Worm (Caenorhabditis elegans) whole organism, L1 larva: ENCODE measurements around the gene trpp-3.

ENCODE experiments used
- C16A3.4 ChIP-seq: fragments of 150-350 bp; optimal IDR thresholded peaks from 2 replicates; lab custom pipeline; 2014; ENCODE audit warnings: missing biosample characterization, missing genetic modification characterization
- aly-2 ChIP-seq: fragments of 150-350 bp; optimal IDR thresholded peaks from 2 replicates; lab custom pipeline; 2014; ENCODE audit warnings: missing biosample characterization, missing genetic modification characterization
- blmp-1 ChIP-seq: fragments of 150-350 bp; optimal IDR thresholded peaks from 2 replicates; lab custom pipeline; 2014; ENCODE audit warnings: missing biosample characterization, missing genetic modification characterization
- ceh-63 ChIP-seq: fragments of 200-800 bp; sonication (Bioruptor generic); optimal IDR thresholded peaks from 2 replicates; lab custom pipeline; 2018; ENCODE audit warnings: mild to moderate bottlenecking, missing genetic modification characterization, missing compliant biosample characterization
- ceh-8 ChIP-seq: fragments of 200-800 bp; sonication (Bioruptor generic); optimal IDR thresholded peaks from 2 replicates; lab custom pipeline; 2018; ENCODE audit warnings: mild to moderate bottlenecking, missing genetic modification characterization, moderate library complexity, missing compliant biosample characterization
- ceh-88 ChIP-seq: fragments of 200-800 bp; sonication (Bioruptor generic); IDR thresholded peaks from 2 replicates; pipeline ENCODE4 v1.3.6; 2022; ENCODE audit warnings: missing genetic modification characterization, missing compliant biosample characterization
- dsc-1 ChIP-seq: sonication (generic microtip); optimal IDR thresholded peaks from 2 replicates; lab custom pipeline; 2016; ENCODE audit warnings: mild to moderate bottlenecking, missing genetic modification characterization, missing compliant biosample characterization
- efl-1 ChIP-seq, 4 experiments: fragments of 150-350 bp; optimal IDR thresholded peaks in 3 of 4; peaks in 1 of 4; 1 replicate in 1 of 4; 2 replicates in 3 of 4; lab custom pipeline; 2014; ENCODE audit warnings: missing biosample characterization in 2 of 4, missing genetic modification characterization in 2 of 4, missing genetic modification reagents in 2 of 4
- elt-3 ChIP-seq, 6 experiments: fragments of 150-350 bp in 1 of 6; sonication (generic microtip); optimal IDR thresholded peaks; 2 replicates each; lab custom pipeline; 2017 to 2018; ENCODE audit warnings: missing biosample characterization in 6 of 6, missing genetic modification characterization in 6 of 6, inconsistent platforms in 1 of 6
- fkh-10 ChIP-seq: sonication (generic microtip); optimal IDR thresholded peaks from 2 replicates; lab custom pipeline; 2017; ENCODE audit warnings: missing biosample characterization, missing genetic modification reagents, missing genetic modification characterization
- fkh-4 ChIP-seq: sonication (generic microtip); optimal IDR thresholded peaks from 2 replicates; lab custom pipeline; 2016; ENCODE audit warnings: missing compliant biosample characterization, missing genetic modification characterization, borderline replicate concordance
- fkh-8 ChIP-seq: sonication (generic microtip); optimal IDR thresholded peaks from 2 replicates; lab custom pipeline; 2016; ENCODE audit warnings: mild to moderate bottlenecking, missing genetic modification characterization, missing compliant biosample characterization
- hlh-4 ChIP-seq: sonication (generic microtip); optimal IDR thresholded peaks from 2 replicates; lab custom pipeline; 2016; ENCODE audit warnings: mild to moderate bottlenecking, missing genetic modification characterization, missing compliant biosample characterization
- isw-1 ChIP-seq: fragments of 200-800 bp; sonication (Bioruptor generic); IDR thresholded peaks from 2 replicates; pipeline ENCODE4 v1.3.6; 2022; ENCODE audit warnings: missing genetic modification characterization, missing compliant biosample characterization
- lin-13 ChIP-seq: fragments of 150-350 bp; optimal IDR thresholded peaks from 2 replicates; lab custom pipeline; 2014; ENCODE audit warnings: missing biosample characterization, missing genetic modification reagents, missing genetic modification characterization
- lin-14 ChIP-seq: fragments of 200-800 bp; sonication (Bioruptor generic); optimal IDR thresholded peaks from 2 replicates; lab custom pipeline; 2018; ENCODE audit warnings: mild to moderate bottlenecking, missing genetic modification characterization, moderate library complexity, missing compliant biosample characterization
- lin-15B ChIP-seq: fragments of 150-350 bp; sonication (generic microtip); optimal IDR thresholded peaks from 3 replicates; lab custom pipeline; 2014; ENCODE audit warnings: missing biosample characterization, missing genetic modification characterization
- lin-35 ChIP-seq, 2 experiments: fragments of 150-350 bp; optimal IDR thresholded peaks; 2 replicates each; lab custom pipeline; 2014; ENCODE audit warnings: missing biosample characterization in 2 of 2, missing genetic modification characterization in 2 of 2, missing genetic modification reagents in 2 of 2
- lin-39 ChIP-seq: fragments of 150-350 bp; optimal IDR thresholded peaks from 2 replicates; lab custom pipeline; 2014; ENCODE audit warnings: missing biosample characterization, missing genetic modification reagents, missing genetic modification characterization
- lsy-2 ChIP-seq, 2 experiments: fragments of 150-350 bp; optimal IDR thresholded peaks; 2 replicates each; lab custom pipeline; 2014; ENCODE audit warnings: missing biosample characterization in 2 of 2, missing genetic modification characterization in 2 of 2
- mab-9 ChIP-seq: fragments of 200-800 bp; sonication (Bioruptor generic); IDR thresholded peaks from 2 replicates; pipeline ENCODE4 v1.3.6; 2022; ENCODE audit warnings: missing genetic modification reagents, missing genetic modification characterization, missing compliant biosample characterization
- mef-2 ChIP-seq: fragments of 150-350 bp; optimal IDR thresholded peaks from 2 replicates; lab custom pipeline; 2014; ENCODE audit warnings: missing biosample characterization, missing genetic modification characterization
- nhr-12 ChIP-seq: sonication (generic microtip); optimal IDR thresholded peaks from 2 replicates; lab custom pipeline; 2017; ENCODE audit warnings: missing biosample characterization, missing genetic modification characterization
- nhr-19 ChIP-seq: fragments of 200-800 bp; sonication (Bioruptor generic); conservative IDR thresholded peaks from 2 replicates; pipeline ENCODE4 v1.3.6; 2022; ENCODE audit warnings: missing genetic modification characterization, missing compliant biosample characterization
- nhr-20 ChIP-seq: sonication (generic microtip); optimal IDR thresholded peaks from 2 replicates; lab custom pipeline; 2016; ENCODE audit warnings: mild to moderate bottlenecking, missing genetic modification characterization, missing compliant biosample characterization
- nhr-237 ChIP-seq: fragments of 150-350 bp; optimal IDR thresholded peaks from 2 replicates; lab custom pipeline; 2014; ENCODE audit warnings: missing biosample characterization, missing genetic modification characterization
- nhr-28 ChIP-seq: fragments of 150-350 bp; optimal IDR thresholded peaks from 2 replicates; lab custom pipeline; 2014; ENCODE audit warnings: missing biosample characterization, missing genetic modification characterization
- nhr-47 ChIP-seq: sonication (generic microtip); optimal IDR thresholded peaks from 2 replicates; lab custom pipeline; 2016; ENCODE audit warnings: mild to moderate bottlenecking, missing genetic modification characterization, moderate library complexity, missing compliant biosample characterization
- nhr-71 ChIP-seq: sonication (generic microtip); optimal IDR thresholded peaks from 2 replicates; lab custom pipeline; 2016; ENCODE audit warnings: mild to moderate bottlenecking, missing genetic modification characterization, moderate library complexity, missing compliant biosample characterization
- nhr-77 ChIP-seq: fragments of 150-350 bp; optimal IDR thresholded peaks from 2 replicates; lab custom pipeline; 2014; ENCODE audit warnings: missing biosample characterization, missing genetic modification characterization
- nhr-85 ChIP-seq: sonication (generic microtip); peaks from one replicate; lab custom pipeline; 2016; ENCODE audit warnings: missing genetic modification characterization, inconsistent platforms, missing compliant biosample characterization
- pax-3 ChIP-seq: fragments of 200-800 bp; sonication (Bioruptor generic); optimal IDR thresholded peaks from 2 replicates; lab custom pipeline; 2018; ENCODE audit warnings: mild to moderate bottlenecking, missing genetic modification characterization, moderate library complexity, missing compliant biosample characterization
- rnt-1 ChIP-seq: sonication (generic microtip); optimal IDR thresholded peaks from 2 replicates; lab custom pipeline; 2016; ENCODE audit warnings: mild to moderate bottlenecking, missing genetic modification characterization, moderate library complexity, missing compliant biosample characterization
- skn-1 ChIP-seq: fragments of 150-350 bp; optimal IDR thresholded peaks from 2 replicates; lab custom pipeline; 2014; ENCODE audit warnings: missing biosample characterization, missing genetic modification characterization
- snpc-4 ChIP-seq: fragments of 150-350 bp; optimal IDR thresholded peaks from 2 replicates; lab custom pipeline; 2014; ENCODE audit warnings: missing biosample characterization, missing genetic modification characterization
- sox-4 ChIP-seq: sonication (generic microtip); optimal IDR thresholded peaks from 2 replicates; lab custom pipeline; 2016; ENCODE audit warnings: missing genetic modification characterization, missing compliant biosample characterization
- sptf-1 ChIP-seq: fragments of 150-350 bp; optimal IDR thresholded peaks from 2 replicates; lab custom pipeline; 2014; ENCODE audit warnings: missing biosample characterization, missing genetic modification characterization
- swsn-7 ChIP-seq: sonication (generic microtip); optimal IDR thresholded peaks from 2 replicates; lab custom pipeline; 2016; ENCODE audit warnings: missing genetic modification characterization, missing compliant biosample characterization
- tlp-1 ChIP-seq: fragments of 150-350 bp; optimal IDR thresholded peaks from 2 replicates; lab custom pipeline; 2014; ENCODE audit warnings: missing biosample characterization, missing genetic modification characterization
- unc-130 ChIP-seq: fragments of 150-350 bp; optimal IDR thresholded peaks from 2 replicates; lab custom pipeline; 2017; ENCODE audit warnings: missing biosample characterization, missing genetic modification characterization, inconsistent platforms
- unc-30 ChIP-seq: sonication (generic microtip); optimal IDR thresholded peaks from 2 replicates; lab custom pipeline; 2017; ENCODE audit warnings: missing biosample characterization, missing genetic modification characterization
- unc-86 ChIP-seq: sonication (generic microtip); optimal IDR thresholded peaks from 2 replicates; lab custom pipeline; 2016; ENCODE audit warnings: missing genetic modification characterization, missing compliant biosample characterization
- zip-4 ChIP-seq: fragments of 200-800 bp; sonication (Bioruptor generic); optimal IDR thresholded peaks from 2 replicates; lab custom pipeline; 2018; ENCODE audit warnings: mild to moderate bottlenecking, missing genetic modification characterization, moderate library complexity, missing compliant biosample characterization
- ztf-11 ChIP-seq, 2 experiments: sonication (generic microtip); optimal IDR thresholded peaks; 2 replicates each; lab custom pipeline; 2016 to 2017; ENCODE audit warnings: missing genetic modification characterization in 2 of 2, missing biosample characterization in 1 of 2, missing compliant biosample characterization in 1 of 2
- ztf-4 ChIP-seq: fragments of 150-350 bp; optimal IDR thresholded peaks from 2 replicates; lab custom pipeline; 2014; ENCODE audit warnings: missing biosample characterization, missing genetic modification characterization

The trpp-3 gene

DNA sequence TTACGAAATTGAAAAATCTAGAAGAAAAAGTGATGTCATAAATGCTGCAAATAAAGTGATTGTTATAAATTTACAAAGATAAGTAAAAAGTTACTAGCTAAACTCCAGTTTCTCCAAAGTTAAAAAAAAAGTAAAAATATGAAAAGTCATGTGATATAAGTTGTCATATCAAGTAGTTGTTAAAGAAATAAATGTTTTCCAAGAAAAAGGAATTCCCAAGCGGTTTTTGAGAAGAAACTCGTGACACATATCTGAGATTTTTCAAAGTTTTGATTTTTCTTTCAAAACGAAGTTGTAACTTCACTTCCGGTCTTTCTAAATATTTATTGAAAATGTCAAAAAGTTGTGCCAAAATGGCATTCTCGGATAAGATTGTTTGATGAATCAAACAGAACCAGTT, 24.3 kb upstream of the trpp-3 start:
- TF ChIP-seq nhr-20 (tag; lab: Kevin White, UChicago) (no peak), nhr-12 (tag; lab: Kevin White, UChicago) (no peak), fkh-8 (tag; lab: Kevin White, UChicago) (peak; percentile 11), unc-30 (tag; lab: Kevin White, UChicago) (no peak), ztf-4 (tag; lab: Kevin White, UChicago) (no peak), zip-4 (GFP tag; lab: Kevin White, UChicago) (no peak), snpc-4 (tag; lab: Kevin White, UChicago) (no peak), nhr-47 (tag; lab: Kevin White, UChicago) (peak; percentile 21), nhr-237 (no peak), nhr-71 (tag; lab: Kevin White, UChicago) (peak; percentile 56), lsy-2 (tag; optimal IDR thresholded peaks at IDR 0.05; lab: Kevin White, UChicago) (peak; percentile 31 to 35), ceh-63 (GFP tag; lab: Kevin White, UChicago) (no peak), pax-3 (tag; lab: Kevin White, UChicago) (no peak), nhr-19 (GFP tag; lab: Robert Waterston, UW) (peak; percentile 8; the same call in 1 of the 2 replicates), nhr-85 (tag; lab: Kevin White, UChicago) (peak; percentile 38), sptf-1 (tag; lab: Kevin White, UChicago) (no peak), lin-14 (GFP tag; lab: Kevin White, UChicago) (peak; percentile 59), lin-13 (GFP tag; lab: Kevin White, UChicago) (no peak), swsn-7 (tag; lab: Kevin White, UChicago) (peak; percentile 16), fkh-4 (tag; lab: Kevin White, UChicago) (no peak), lin-39 (peak; percentile 52)
- TF ChIP-seq, all 84 proteins: peak for 9

DNA sequence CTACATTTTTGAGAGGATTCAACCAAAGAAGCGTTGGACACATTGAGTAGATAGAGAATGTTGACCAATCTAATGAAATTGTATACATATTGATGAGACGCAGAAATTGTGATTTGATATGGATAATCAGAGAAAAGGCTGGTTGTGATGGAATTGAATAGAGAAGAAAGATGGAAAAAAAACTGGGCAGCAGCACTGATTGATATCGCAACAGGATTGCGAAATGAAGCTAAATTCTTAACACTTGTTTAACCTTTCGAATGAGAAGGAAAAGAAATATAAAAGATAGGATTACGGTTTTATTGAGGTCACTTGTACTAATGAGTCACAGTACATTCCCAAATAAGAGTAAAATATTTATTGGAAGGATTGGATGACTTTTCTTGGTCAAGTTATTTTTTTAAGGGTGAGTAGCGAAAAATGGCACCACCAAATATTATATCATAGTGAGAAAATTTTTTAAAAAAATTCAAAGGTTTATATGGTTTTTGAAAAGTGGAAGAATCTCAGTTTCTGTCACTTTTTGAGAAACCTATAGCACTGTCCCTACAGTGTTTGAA, 23.1 kb upstream of the trpp-3 start:
- TF ChIP-seq lin-15B (no peak), elt-3 (tag; optimal IDR thresholded peaks at IDR 0.05; lab: Kevin White, UChicago) (peak in 5 of 6 experiments; percentile 27 to 81 (median 76)), lin-14 (GFP tag; lab: Kevin White, UChicago) (peak; percentile 44), lin-35 (GFP tag; optimal IDR thresholded peaks at IDR 0.05; lab: Kevin White, UChicago) (peak in 1 of 2 experiments; percentile 7), rnt-1 (no peak), C16A3.4 (tag; lab: Kevin White, UChicago) (peak; percentile 17), nhr-28 (no peak), nhr-47 (tag; lab: Kevin White, UChicago) (no peak), unc-30 (tag; lab: Kevin White, UChicago) (no peak), nhr-77 (tag; lab: Kevin White, UChicago) (no peak), sox-4 (tag; lab: Kevin White, UChicago) (no peak), blmp-1 (tag; lab: Kevin White, UChicago) (peak; percentile 63), ceh-88 (GFP tag; lab: Robert Waterston, UW) (no peak), tlp-1 (tag; lab: Kevin White, UChicago) (no peak), efl-1 (optimal IDR thresholded peaks at IDR 0.05; lab: Kevin White, UChicago) (no peak), efl-1 (GFP tag; optimal IDR thresholded peaks at IDR 0.05 in 1 of 2; lab: Kevin White, UChicago) (peak in 1 of 2 experiments; percentile 80), lin-39 (no peak), mab-9 (GFP tag; lab: Robert Waterston, UW) (no peak), aly-2 (no peak), dsc-1 (no peak), nhr-19 (GFP tag; lab: Robert Waterston, UW) (no peak), nhr-71 (tag; lab: Kevin White, UChicago) (peak; percentile 20), skn-1 (peak; percentile 23), lsy-2 (tag; optimal IDR thresholded peaks at IDR 0.05; lab: Kevin White, UChicago) (peak in 1 of 2 experiments; percentile 32), zip-4 (GFP tag; lab: Kevin White, UChicago) (no peak), mef-2 (tag; lab: Kevin White, UChicago) (no peak)

- TF ChIP-seq nhr-12 (tag; lab: Kevin White, UChicago) (no peak), isw-1 (GFP tag; lab: Robert Waterston, UW) (no peak), lin-35 (GFP tag; optimal IDR thresholded peaks at IDR 0.05; lab: Kevin White, UChicago) (no peak), unc-30 (tag; lab: Kevin White, UChicago) (no peak), ztf-4 (tag; lab: Kevin White, UChicago) (no peak), ztf-11 (tag; optimal IDR thresholded peaks at IDR 0.05; lab: Kevin White, UChicago) (no peak), fkh-10 (GFP tag; lab: Kevin White, UChicago) (no peak), rnt-1 (no peak), hlh-4 (tag; lab: Kevin White, UChicago) (no peak), fkh-4 (tag; lab: Kevin White, UChicago) (no peak), pax-3 (tag; lab: Kevin White, UChicago) (no peak), mef-2 (tag; lab: Kevin White, UChicago) (no peak), unc-130 (tag; lab: Kevin White, UChicago) (no peak), ceh-8 (no peak), nhr-47 (tag; lab: Kevin White, UChicago) (no peak), lin-14 (GFP tag; lab: Kevin White, UChicago) (no peak), nhr-71 (tag; lab: Kevin White, UChicago) (no peak), mab-9 (GFP tag; lab: Robert Waterston, UW) (no peak), unc-86 (no peak)
Observed at ce11 chrIII:9504347-9504746, 21.0 kb upstream of the trpp-3 start.
